Worm (Caenorhabditis elegans): ENCODE measurements around the gene sna-1.

- TF ChIP-seq ztf-23 (GFP tag; IDR thresholded peaks at IDR 0.05) (no peak), ztf-29 (GFP tag; IDR thresholded peaks at IDR 0.05) (no peak), flt-1 (GFP tag; IDR thresholded peaks at IDR 0.05) (no peak), tab-1 (GFP tag; IDR thresholded peaks at IDR 0.05) (no peak), cog-1 (tag; optimal IDR thresholded peaks at IDR 0.05) (no peak), T22C8.4 (GFP tag; IDR thresholded peaks at IDR 0.05) (no peak), klf-2 (GFP tag; conservative IDR thresholded peaks at IDR 0.05) (no peak), ref-1 (GFP tag; conservative IDR thresholded peaks at IDR 0.05) (no peak), med-1 (GFP tag; optimal IDR thresholded peaks at IDR 0.05; ENCODE audit: insufficient read depth) (no peak)
These were observed 27.2 kb downstream of the sna-1 start for ce11 chrV:6683282-6683681.

All from whole organism, midembryonic.